Worm (Caenorhabditis elegans): ENCODE measurements around the gene rmd-6.

DNA sequence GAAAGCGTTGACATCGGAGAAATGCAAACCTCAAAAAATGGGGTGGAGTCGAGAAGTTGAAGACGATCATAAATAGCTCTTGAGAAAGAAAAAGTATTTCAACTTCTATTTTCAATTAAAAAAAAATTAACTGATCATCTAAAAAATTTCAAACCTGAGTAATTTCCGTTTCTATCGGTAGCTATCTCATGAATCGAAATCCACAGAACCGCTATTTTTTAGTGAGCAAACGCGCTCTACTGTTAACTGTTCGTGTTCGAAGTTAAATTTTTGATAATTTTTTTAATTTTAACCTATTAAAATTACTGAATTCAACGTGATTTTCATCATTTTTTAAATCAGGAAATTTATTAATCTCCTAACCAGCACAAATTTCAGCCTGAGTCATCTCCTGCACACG lies 15.2 kb downstream of the rmd-6 start:
- TF ChIP-seq cog-1 (tag; optimal IDR thresholded peaks at IDR 0.05), result no peak
- TF ChIP-seq klf-2 (GFP tag; conservative IDR thresholded peaks at IDR 0.05), result no peak
- TF ChIP-seq ztf-29 (GFP tag; IDR thresholded peaks at IDR 0.05), result no peak
